Fruit fly (Drosophila melanogaster) whole organism, wandering third instar larva: Measurements from ENCODE around the gene S-Lap2.

Source experiments
- Abd-B ChIP-seq: fragments of >200 bp; optimal IDR thresholded peaks from 2 replicates; lab custom pipeline; 2017; ENCODE audit warnings: missing biosample characterization, missing genetic modification characterization
- Hr78 ChIP-seq: fragments of >200 bp; optimal IDR thresholded peaks from 2 replicates; lab custom pipeline; 2017; ENCODE audit warnings: missing biosample characterization, missing genetic modification characterization
- Vsx2 ChIP-seq: fragments of 200-300, 225-300 bp; sonication (Bioruptor generic); optimal IDR thresholded peaks from 2 replicates; lab custom pipeline; 2018; ENCODE audit warnings: missing biosample characterization, missing genetic modification characterization; ENCODE audit not compliant: partially characterized antibody
- ey ChIP-seq: fragments of 200-800 bp; sonication (Bioruptor generic); optimal IDR thresholded peaks from 2 replicates; lab custom pipeline; 2016; ENCODE audit warnings: missing biosample characterization, missing genetic modification characterization
- h ChIP-seq: fragments of 200-800 bp; sonication (Bioruptor generic); optimal IDR thresholded peaks from 3 replicates; lab custom pipeline; 2016; ENCODE audit warnings: missing biosample characterization, mild to moderate bottlenecking, missing genetic modification characterization
- psq ChIP-seq: fragments of 200-800 bp; sonication (Bioruptor generic); optimal IDR thresholded peaks from 3 replicates; lab custom pipeline; 2017; ENCODE audit warnings: missing biosample characterization, mild to moderate bottlenecking, missing genetic modification characterization, moderate library complexity
- tai ChIP-seq: sonication (Bioruptor generic); optimal IDR thresholded peaks from 2 replicates; lab custom pipeline; 2016; ENCODE audit warnings: missing biosample characterization, missing genetic modification characterization
- usp ChIP-seq: fragments of >200 bp; optimal IDR thresholded peaks from 2 replicates; lab custom pipeline; 2017; ENCODE audit warnings: missing biosample characterization, missing genetic modification characterization

DNA sequence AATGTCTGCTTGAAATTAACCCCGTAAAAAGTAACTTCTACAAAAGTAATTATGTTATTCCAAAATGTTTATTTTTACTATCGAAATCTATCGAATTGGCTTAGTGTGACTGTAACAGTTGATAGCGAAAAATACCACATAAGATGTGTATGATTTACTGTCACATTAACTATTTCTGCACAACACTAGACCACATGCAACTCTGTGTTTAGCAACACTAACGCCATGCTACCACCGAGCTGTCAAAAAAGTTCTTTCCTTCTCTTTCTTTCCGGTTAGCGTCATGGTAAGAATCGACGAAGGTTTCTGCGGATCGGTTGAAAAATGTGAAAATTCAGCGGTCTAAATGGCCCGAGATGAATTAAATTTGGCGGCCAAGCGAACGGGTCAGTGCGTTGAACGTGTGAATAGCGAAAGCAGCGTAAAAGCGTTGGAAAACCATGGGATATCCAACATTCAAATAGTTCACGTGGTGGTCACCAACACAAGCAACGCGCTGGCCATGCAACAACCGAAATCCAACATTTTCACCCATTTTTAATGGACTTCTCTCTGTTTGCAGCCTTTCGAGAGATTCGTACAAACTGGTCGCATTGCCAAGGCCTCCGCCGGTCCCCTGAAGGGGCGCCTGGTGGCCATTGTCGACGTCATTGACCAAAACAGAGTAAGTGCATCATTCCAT, 18.8 kb upstream of the S-Lap2 start, which contains the start of the genes Nelf-E and RpL14:
- TF ChIP-seq psq (GFP tag; lab: Kevin White, UChicago) (peak; percentile 81), usp (GFP tag; lab: Kevin White, UChicago) (no peak), tai (no peak), Abd-B (GFP tag; lab: Kevin White, UChicago) (no peak), h (GFP tag; lab: Kevin White, UChicago) (peak; percentile 95), ey (GFP tag; lab: Kevin White, UChicago) (peak; percentile 78), Vsx2 (GFP tag; lab: Kevin White, UChicago) (no peak), Hr78 (GFP tag; lab: Kevin White, UChicago) (no peak)
